Worm (Caenorhabditis elegans) whole organism, young adult: Measurements from ENCODE around the gene nac-2.
A peak's percentile ranks its signal among the peaks of the same experiment; 100 is the strongest.

Experiments
- B0035.1 ChIP-seq: sonication (generic microtip); optimal IDR thresholded peaks from 2 replicates; lab custom pipeline; 2016; ENCODE audit warnings: missing genetic modification characterization, mild to moderate bottlenecking, missing compliant biosample characterization, missing genotype, missing genetic modification reagents
- C17E4.6 ChIP-seq: fragments of 200-800 bp; sonication (Bioruptor generic); IDR thresholded peaks from 2 replicates; pipeline ENCODE4 v1.3.6; 2022; ENCODE audit warnings: missing genetic modification reagents, missing genetic modification characterization, missing compliant biosample characterization
- D2030.7 ChIP-seq: fragments of 200-800 bp; sonication (Bioruptor generic); IDR thresholded peaks from 2 replicates; pipeline ENCODE4 v1.3.6; 2022; ENCODE audit warnings: missing genetic modification reagents, missing genetic modification characterization, missing compliant biosample characterization
- F23B12.7 ChIP-seq: sonication (generic microtip); optimal IDR thresholded peaks from 2 replicates; lab custom pipeline; 2017; ENCODE audit warnings: missing genetic modification characterization, mild to moderate bottlenecking, missing compliant biosample characterization, antibody characterized with exemption, moderate library complexity; ENCODE audit not compliant: insufficient read depth
- F33H1.4 ChIP-seq: fragments of 200-800 bp; sonication (Bioruptor generic); IDR thresholded peaks from 2 replicates; pipeline ENCODE4 v1.3.6; 2022; ENCODE audit warnings: missing genetic modification reagents, missing genetic modification characterization, missing compliant biosample characterization
- F39B2.1 ChIP-seq: fragments of 200-800 bp; sonication (Bioruptor generic); IDR thresholded peaks from 2 replicates; pipeline ENCODE4 v1.3.6; 2022; ENCODE audit warnings: missing genetic modification reagents, missing genetic modification characterization, missing compliant biosample characterization
- F49E8.2 ChIP-seq: sonication (generic microtip); optimal IDR thresholded peaks from 3 replicates; lab custom pipeline; 2017; ENCODE audit warnings: missing genetic modification characterization, mild to moderate bottlenecking, missing compliant biosample characterization, antibody characterized with exemption, moderate library complexity; ENCODE audit not compliant: insufficient read depth
- F57A8.1 ChIP-seq: fragments of 200-800 bp; sonication (Bioruptor generic); optimal IDR thresholded peaks from 2 replicates; lab custom pipeline; 2018; ENCODE audit warnings: mild to moderate bottlenecking, missing genetic modification characterization, moderate library complexity, missing compliant biosample characterization
- K11D2.4 ChIP-seq: fragments of 200-800 bp; sonication (Bioruptor generic); IDR thresholded peaks from 2 replicates; pipeline ENCODE4 v1.3.6; 2022; ENCODE audit warnings: missing genetic modification reagents, missing genetic modification characterization, missing compliant biosample characterization
- T07F8.4 ChIP-seq: sonication (generic microtip); optimal IDR thresholded peaks from 2 replicates; lab custom pipeline; 2016; ENCODE audit warnings: mild to moderate bottlenecking, missing genetic modification characterization, moderate library complexity, missing compliant biosample characterization
- Y56A3A.18 ChIP-seq: fragments of 200-800 bp; sonication (Bioruptor generic); IDR thresholded peaks from 2 replicates; pipeline ENCODE4 v1.3.6; 2022; ENCODE audit warnings: missing genetic modification reagents, missing genetic modification characterization, missing compliant biosample characterization
- akir-1 ChIP-seq: fragments of 200-800 bp; sonication (Bioruptor generic); optimal IDR thresholded peaks from 2 replicates; lab custom pipeline; 2018; ENCODE audit warnings: mild to moderate bottlenecking, missing genetic modification characterization, moderate library complexity, missing compliant biosample characterization
- atf-7 ChIP-seq: sonication (generic microtip); optimal IDR thresholded peaks from 2 replicates; lab custom pipeline; 2017; ENCODE audit warnings: mild to moderate bottlenecking, missing genetic modification characterization, missing compliant biosample characterization
- athp-1 ChIP-seq: sonication (generic microtip); optimal IDR thresholded peaks from 2 replicates; lab custom pipeline; 2017; ENCODE audit warnings: mild to moderate bottlenecking, missing genetic modification characterization, missing compliant biosample characterization
- attf-3 ChIP-seq: fragments of 200-800 bp; sonication (Bioruptor generic); conservative IDR thresholded peaks from 2 replicates; pipeline ENCODE4 v1.3.6; 2022; ENCODE audit warnings: missing genetic modification reagents, missing genetic modification characterization, missing compliant biosample characterization
- bed-1 ChIP-seq: fragments of 200-800 bp; sonication (Bioruptor generic); IDR thresholded peaks from 2 replicates; pipeline ENCODE4 v1.3.6; 2022; ENCODE audit warnings: missing genetic modification reagents, missing genetic modification characterization, missing compliant biosample characterization
- cebp-1 ChIP-seq, 2 experiments: fragments of 200-800 bp in 1 of 2; sonication (Bioruptor generic) in 1 of 2; sonication (generic microtip) in 1 of 2; IDR thresholded peaks in 1 of 2; optimal IDR thresholded peaks in 1 of 2; 2 replicates each; pipeline versions ENCODE4 v1.3.6 to Lab custom; 2017 to 2022; ENCODE audit warnings: missing compliant biosample characterization in 2 of 2, missing genetic modification characterization in 2 of 2, mild to moderate bottlenecking in 1 of 2, missing genetic modification reagents in 1 of 2, moderate library complexity in 1 of 2
- ceh-58 ChIP-seq: fragments of 200-800 bp; sonication (Bioruptor generic); IDR thresholded peaks from 2 replicates; pipeline ENCODE4 v1.3.6; 2022; ENCODE audit warnings: missing genetic modification characterization, missing compliant biosample characterization
- ceh-79 ChIP-seq: sonication (generic microtip); optimal IDR thresholded peaks from 2 replicates; lab custom pipeline; 2017; ENCODE audit warnings: mild to moderate bottlenecking, missing genetic modification characterization, missing compliant biosample characterization
- chd-7 ChIP-seq: sonication (generic microtip); optimal IDR thresholded peaks from 2 replicates; lab custom pipeline; 2016; ENCODE audit warnings: mild to moderate bottlenecking, missing genetic modification characterization, moderate library complexity, missing compliant biosample characterization
- dox-1 ChIP-seq: fragments of 200-800 bp; sonication (Bioruptor generic); IDR thresholded peaks from 2 replicates; pipeline ENCODE4 v1.3.6; 2022; ENCODE audit warnings: missing genetic modification reagents, missing genetic modification characterization, missing compliant biosample characterization
- efl-1 ChIP-seq: fragments of 150-350 bp; optimal IDR thresholded peaks from 2 replicates; lab custom pipeline; 2014; ENCODE audit warnings: missing biosample characterization, missing genetic modification reagents, missing genetic modification characterization
- ets-4 ChIP-seq: fragments of 200-800 bp; sonication (Bioruptor generic); optimal IDR thresholded peaks from 2 replicates; lab custom pipeline; 2018; ENCODE audit warnings: mild to moderate bottlenecking, missing genetic modification characterization, missing compliant biosample characterization
- fkh-3 ChIP-seq: sonication (generic microtip); optimal IDR thresholded peaks from 2 replicates; lab custom pipeline; 2016; ENCODE audit warnings: mild to moderate bottlenecking, missing genetic modification characterization, missing compliant biosample characterization
- hmg-1.2 ChIP-seq: fragments of 200-800 bp; sonication (Bioruptor generic); IDR thresholded peaks from 2 replicates; pipeline ENCODE4 v1.3.6; 2022; ENCODE audit warnings: missing genetic modification reagents, missing genetic modification characterization, missing compliant biosample characterization
- lag-1 ChIP-seq: fragments of 200-800 bp; sonication (Bioruptor generic); IDR thresholded peaks from 2 replicates; pipeline ENCODE4 v1.3.6; 2022; ENCODE audit warnings: missing genetic modification reagents, missing genetic modification characterization, missing compliant biosample characterization
- lin-40 ChIP-seq: sonication (generic microtip); optimal IDR thresholded peaks from 2 replicates; lab custom pipeline; 2016; ENCODE audit warnings: missing genetic modification characterization, mild to moderate bottlenecking, missing compliant biosample characterization, missing genotype, missing genetic modification reagents
- lsl-1 ChIP-seq: fragments of 200-800 bp; sonication (Bioruptor generic); optimal IDR thresholded peaks from 2 replicates; lab custom pipeline; 2018; ENCODE audit warnings: mild to moderate bottlenecking, missing genetic modification characterization, moderate library complexity, missing compliant biosample characterization
- madf-6 ChIP-seq: fragments of 200-800 bp; sonication (Bioruptor generic); IDR thresholded peaks from 2 replicates; pipeline ENCODE4 v1.3.6; 2022; ENCODE audit warnings: missing genetic modification reagents, missing genetic modification characterization, missing compliant biosample characterization
- nfya-1 ChIP-seq: sonication (generic microtip); optimal IDR thresholded peaks from 2 replicates; lab custom pipeline; 2017; ENCODE audit warnings: antibody characterized with exemption, missing compliant biosample characterization, missing genetic modification characterization, borderline replicate concordance; ENCODE audit not compliant: insufficient read depth
- nhr-120 ChIP-seq: fragments of 200-800 bp; sonication (Bioruptor generic); IDR thresholded peaks from 2 replicates; pipeline ENCODE4 v1.3.6; 2022; ENCODE audit warnings: missing genetic modification characterization, missing compliant biosample characterization
- nhr-90 ChIP-seq: sonication (generic microtip); optimal IDR thresholded peaks from 2 replicates; lab custom pipeline; 2016; ENCODE audit warnings: missing genotype, mild to moderate bottlenecking, missing genetic modification characterization, missing compliant biosample characterization
- pha-4 ChIP-seq: fragments of 150-350 bp; sonication (generic microtip); optimal IDR thresholded peaks from 2 replicates; lab custom pipeline; 2014; ENCODE audit warnings: missing biosample characterization, missing genetic modification reagents, missing genetic modification characterization
- repo-1 ChIP-seq: sonication (generic microtip); optimal IDR thresholded peaks from 2 replicates; lab custom pipeline; 2017; ENCODE audit warnings: mild to moderate bottlenecking, missing genetic modification characterization, missing compliant biosample characterization
- sea-2 ChIP-seq: fragments of 200-800 bp; sonication (Bioruptor generic); IDR thresholded peaks from 2 replicates; pipeline ENCODE4 v1.3.6; 2022; ENCODE audit warnings: missing genetic modification characterization, missing compliant biosample characterization
- snpc-3.4 ChIP-seq: sonication (generic microtip); optimal IDR thresholded peaks from 2 replicates; lab custom pipeline; 2017; ENCODE audit warnings: missing genetic modification characterization, mild to moderate bottlenecking, missing compliant biosample characterization, antibody characterized with exemption, moderate library complexity, missing genotype, missing genetic modification reagents
- snpc-4 ChIP-seq, 5 experiments: fragments of 150-350 bp in 1 of 5; sonication (generic microtip) in 4 of 5; optimal IDR thresholded peaks; 2 replicates each; lab custom pipeline; 2014 to 2018; ENCODE audit warnings: missing genetic modification characterization in 5 of 5, missing biosample characterization in 3 of 5, antibody characterized with exemption in 2 of 5, mild to moderate bottlenecking in 2 of 5, missing compliant biosample characterization in 2 of 5, missing genotype in 2 of 5, moderate library complexity in 2 of 5, missing genetic modification reagents in 1 of 5
- tbx-9 ChIP-seq: sonication (generic microtip); optimal IDR thresholded peaks from 2 replicates; lab custom pipeline; 2016; ENCODE audit warnings: borderline replicate concordance, missing genetic modification characterization, inconsistent platforms, missing compliant biosample characterization
- ztf-22 ChIP-seq: fragments of 200-800 bp; sonication (Bioruptor generic); optimal IDR thresholded peaks from 2 replicates; lab custom pipeline; 2018; ENCODE audit warnings: mild to moderate bottlenecking, missing genetic modification characterization, moderate library complexity, missing compliant biosample characterization
- ztf-28 ChIP-seq: fragments of 200-800 bp; sonication (Bioruptor generic); IDR thresholded peaks from 2 replicates; pipeline ENCODE4 v1.3.6; 2022; ENCODE audit warnings: missing genetic modification reagents, missing genetic modification characterization, missing compliant biosample characterization
- ztf-3 ChIP-seq: fragments of 200-800 bp; sonication (Bioruptor generic); optimal IDR thresholded peaks from 2 replicates; lab custom pipeline; 2018; ENCODE audit warnings: mild to moderate bottlenecking, missing genetic modification characterization, missing compliant biosample characterization
- ztf-6 ChIP-seq: fragments of 200-800 bp; sonication (Bioruptor generic); IDR thresholded peaks from 2 replicates; pipeline ENCODE4 v1.3.6; 2022; ENCODE audit warnings: missing genetic modification reagents, missing genetic modification characterization, missing compliant biosample characterization

Gene nac-2

DNA sequence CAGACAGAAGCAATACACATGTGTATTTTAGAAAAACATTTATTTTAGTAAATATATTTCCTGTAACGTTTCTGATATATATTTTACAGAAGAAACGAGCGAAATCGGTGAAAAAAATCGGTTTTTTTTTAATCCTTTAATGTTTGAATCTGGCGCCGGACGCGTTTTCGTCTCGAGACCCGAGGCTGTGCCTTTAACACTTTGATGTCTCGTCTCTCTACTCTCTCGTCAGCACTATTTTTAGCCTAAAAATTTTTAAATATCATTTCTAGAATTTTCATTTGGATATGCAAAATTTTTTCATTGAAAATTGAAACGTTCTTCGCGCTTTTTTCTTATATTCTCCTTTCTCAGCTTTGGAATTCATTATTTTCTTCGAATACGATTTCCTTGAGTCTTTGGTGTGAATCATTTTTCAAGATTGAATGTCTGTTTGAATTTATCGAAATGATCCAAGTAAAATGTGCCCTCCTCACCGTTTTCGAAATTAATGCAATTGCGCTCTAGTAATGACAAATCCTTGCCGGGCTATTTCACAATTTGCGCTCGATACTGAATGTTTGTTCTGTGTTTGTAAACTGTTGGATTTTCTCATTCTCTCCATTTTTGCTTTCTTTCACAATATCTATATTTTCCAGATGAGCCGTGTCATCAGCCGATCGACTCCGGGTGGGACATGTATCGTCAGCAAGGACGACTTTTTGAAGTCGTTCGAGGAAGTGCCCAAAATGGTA lies 11.5 kb upstream of the nac-2 start, which contains the start of gene cls-2 (continued):
- TF ChIP-seq fkh-3 (tag; lab: Kevin White, UChicago) (no peak), snpc-3.4 (peak; percentile 41), cebp-1 (GFP tag; IDR thresholded peaks at IDR 0.05; lab: Robert Waterston, UW) (no peak), cebp-1 (tag; optimal IDR thresholded peaks at IDR 0.05; lab: Kevin White, UChicago) (peak; percentile 76), F49E8.2 (peak; percentile 48), efl-1 (GFP tag; lab: Kevin White, UChicago) (peak; percentile 72), D2030.7 (GFP tag; lab: Robert Waterston, UW) (peak; percentile 57), akir-1 (GFP tag; lab: Kevin White, UChicago) (no peak), madf-6 (GFP tag; lab: Robert Waterston, UW) (peak; percentile 71), snpc-4 (GFP tag; optimal IDR thresholded peaks at IDR 0.05; lab: Kevin White, UChicago) (no peak), snpc-4 (tag; optimal IDR thresholded peaks at IDR 0.05; lab: Kevin White, UChicago) (no peak), F39B2.1 (no peak), F23B12.7 (tag; lab: Kevin White, UChicago) (peak; percentile 67), F33H1.4 (GFP tag; lab: Robert Waterston, UW) (peak; percentile 87), lsl-1 (peak; percentile 50), chd-7 (tag; lab: Kevin White, UChicago) (no peak), lin-40 (tag; lab: Kevin White, UChicago) (no peak), dox-1 (no peak; the same call in 1 of the 2 replicates), hmg-1.2 (GFP tag; lab: Robert Waterston, UW) (no peak), bed-1 (GFP tag; lab: Robert Waterston, UW) (no peak), ztf-3 (GFP tag; lab: Kevin White, UChicago) (no peak)

- TF ChIP-seq ceh-58 (GFP tag; lab: Robert Waterston, UW) (no peak), ztf-22 (GFP tag; lab: Kevin White, UChicago) (peak; percentile 92), repo-1 (tag; lab: Kevin White, UChicago) (peak; percentile 96), dox-1 (peak; percentile 91), F49E8.2 (no peak), Y56A3A.18 (GFP tag; lab: Robert Waterston, UW) (peak; percentile 86), T07F8.4 (tag; lab: Kevin White, UChicago) (peak; percentile 66), ceh-79 (peak; percentile 62), ets-4 (GFP tag; lab: Kevin White, UChicago) (peak; percentile 55), nhr-90 (tag; lab: Kevin White, UChicago) (peak; percentile 22), F57A8.1 (GFP tag; lab: Kevin White, UChicago) (no peak), C17E4.6 (peak; percentile 77), ztf-28 (0 out of 2 replicates have a peak, but pooled peaks have one; percentile 56), atf-7 (tag; lab: Kevin White, UChicago) (peak; percentile 98), tbx-9 (tag; lab: Kevin White, UChicago) (peak; percentile 34), snpc-3.4 (no peak), pha-4 (no peak), nfya-1 (tag; lab: Kevin White, UChicago) (no peak), ztf-6 (0 out of 2 replicates have a peak, but pooled peaks have one; percentile 60), K11D2.4 (GFP tag; lab: Robert Waterston, UW) (peak; percentile 96), D2030.7 (GFP tag; lab: Robert Waterston, UW) (peak; percentile 51), lag-1 (GFP tag; lab: Robert Waterston, UW) (0 out of 2 replicates have a peak, but pooled peaks have one; percentile 22), sea-2 (GFP tag; lab: Robert Waterston, UW) (peak; percentile 97), nhr-120 (0 out of 2 replicates have a peak, but pooled peaks have one; percentile 68), attf-3 (GFP tag; lab: Robert Waterston, UW) (peak; percentile 66; the same call in 1 of the 2 replicates), cebp-1 (GFP tag; IDR thresholded peaks at IDR 0.05; lab: Robert Waterston, UW) (peak; percentile 70; the same call in 1 of the 2 replicates), cebp-1 (tag; optimal IDR thresholded peaks at IDR 0.05; lab: Kevin White, UChicago) (peak; percentile 89), athp-1 (tag; lab: Kevin White, UChicago) (peak; percentile 90), B0035.1 (tag; lab: Kevin White, UChicago) (peak; percentile 81)
Measured at ce11 chrIII:9053740-9054252, 10.7 kb upstream of the nac-2 start, which contains the start of gene R107.5. Gene R107.5 (minus strand): TSS chrIII:9053790.
